Fruit fly (Drosophila melanogaster) whole organism, embryonic: Measurements from ENCODE around the gene Gr64d.
A peak's percentile ranks its signal among the peaks of the same experiment; 100 is the strongest.

Source experiments
- CG13894 ChIP-seq: fragments of 200-800 bp; sonication (Bioruptor generic); optimal IDR thresholded peaks from 3 replicates; lab custom pipeline; 2018; ENCODE audit warnings: missing biosample characterization, mild to moderate bottlenecking, missing genetic modification characterization, moderate library complexity
- CG14965 ChIP-seq: fragments of 200-800 bp; sonication (Bioruptor generic); optimal IDR thresholded peaks from 2 replicates; lab custom pipeline; 2016; ENCODE audit warnings: missing biosample characterization, missing genetic modification characterization, borderline replicate concordance
- CG3995 ChIP-seq: fragments of 200-800 bp; sonication (Bioruptor generic); optimal IDR thresholded peaks from 3 replicates; lab custom pipeline; 2016; ENCODE audit warnings: missing biosample characterization, missing genetic modification characterization
- CG4404 ChIP-seq: fragments of 200-800 bp; sonication (Bioruptor generic); IDR thresholded peaks from 2 replicates; pipeline ENCODE4 v1.3.6; 2022; ENCODE audit warnings: missing biosample characterization, missing genetic modification characterization
- CG5245 ChIP-seq: fragments of 200-800 bp; sonication (Bioruptor generic); optimal IDR thresholded peaks from 3 replicates; lab custom pipeline; 2016; ENCODE audit warnings: missing biosample characterization, missing genetic modification characterization
- CTCF ChIP-seq: fragments of 200-800 bp; sonication (Bioruptor generic); optimal IDR thresholded peaks from 2 replicates; lab custom pipeline; 2017; ENCODE audit warnings: missing biosample characterization, mild to moderate bottlenecking, missing genetic modification characterization, moderate library complexity
- CkIIα-i1 ChIP-seq: fragments of 200-800 bp; sonication (Bioruptor generic); IDR thresholded peaks from 2 replicates; pipeline ENCODE4 v1.3.6; 2022; ENCODE audit warnings: missing biosample characterization, missing genetic modification characterization
- az2 ChIP-seq: fragments of 200-800 bp; sonication (Bioruptor generic); optimal IDR thresholded peaks from 3 replicates; lab custom pipeline; 2016; ENCODE audit warnings: missing biosample characterization, missing genetic modification characterization
- cg ChIP-seq: fragments of 200-800 bp; sonication (Bioruptor generic); optimal IDR thresholded peaks from 3 replicates; lab custom pipeline; 2019; ENCODE audit warnings: missing biosample characterization, mild to moderate bottlenecking, missing genetic modification characterization, moderate library complexity
- crc ChIP-seq: fragments of 200-800 bp; sonication (Bioruptor generic); optimal IDR thresholded peaks from 2 replicates; lab custom pipeline; 2016; ENCODE audit warnings: missing biosample characterization, missing genetic modification characterization
- dati ChIP-seq: fragments of 200-800 bp; sonication (Bioruptor generic); IDR thresholded peaks from 2 replicates; pipeline ENCODE4 v1.3.6; 2022; ENCODE audit warnings: missing biosample characterization, missing genetic modification characterization
- fd102C ChIP-seq: fragments of 200-800 bp; sonication (Bioruptor generic); optimal IDR thresholded peaks from 2 replicates; lab custom pipeline; 2018; ENCODE audit warnings: missing biosample characterization, mild to moderate bottlenecking, missing genetic modification characterization, moderate library complexity
- maf-S ChIP-seq: fragments of 200-800 bp; sonication (Bioruptor generic); optimal IDR thresholded peaks from 2 replicates; lab custom pipeline; 2016; ENCODE audit warnings: missing biosample characterization, missing genetic modification characterization
- org-1 ChIP-seq: fragments of 200-800 bp; sonication (Bioruptor generic); optimal IDR thresholded peaks from 2 replicates; lab custom pipeline; 2017; ENCODE audit warnings: missing biosample characterization, missing genetic modification characterization

- TF ChIP-seq crc (GFP tag; lab: Kevin White, UChicago): no peak
- no peak for TF ChIP-seq CG4404 (GFP tag; lab: Robert Waterston, UW)
- TF ChIP-seq fd102C (GFP tag; lab: Kevin White, UChicago): no peak
- TF ChIP-seq cg: no peak
- no peak for TF ChIP-seq CTCF
- TF ChIP-seq CkIIα-i1: no peak
- peak; percentile 62 for TF ChIP-seq CG13894 (tag; lab: Kevin White, UChicago)
- TF ChIP-seq dati (GFP tag; lab: Robert Waterston, UW): no peak
- peak; percentile 4 for TF ChIP-seq az2 (GFP tag; lab: Kevin White, UChicago)
- TF ChIP-seq CG14965 (GFP tag; lab: Kevin White, UChicago): no peak
- TF ChIP-seq CG5245 (GFP tag; lab: Kevin White, UChicago): no peak
- TF ChIP-seq maf-S (GFP tag; lab: Kevin White, UChicago): no peak
- no peak for TF ChIP-seq org-1 (GFP tag; lab: Kevin White, UChicago)
- TF ChIP-seq CG3995 (GFP tag; lab: Kevin White, UChicago): no peak
Measured at dm6 chr3L:4007256-4007655, 24.6 kb upstream of the Gr64d start.
